Fruit fly (Drosophila melanogaster): ENCODE data around the gene dnt.

Gene dnt

dm6 chr2L:19370046-19370445, 7.0 kb upstream of the dnt start, which contains the start of gene CG17349 (continued):
- no peak for TF ChIP-seq ara (GFP tag; IDR thresholded peaks at IDR 0.05)
- TF ChIP-seq CG8290 (GFP tag; optimal IDR thresholded peaks at IDR 0.05) = no peak
- no peak for TF ChIP-seq CG8290 (tag; optimal IDR thresholded peaks at IDR 0.05)
- TF ChIP-seq Gsc (GFP tag; IDR thresholded peaks at IDR 0.05) = no peak
- TF ChIP-seq caup (GFP tag; optimal IDR thresholded peaks at IDR 0.05; ENCODE audit: severe bottlenecking) = no peak
- peak; percentile 9 for TF ChIP-seq CG18599 (GFP tag; optimal IDR thresholded peaks at IDR 0.05)
- TF ChIP-seq CG13296 (GFP tag; optimal IDR thresholded peaks at IDR 0.05) = no peak
- TF ChIP-seq inv (GFP tag; IDR thresholded peaks at IDR 0.05; ENCODE audit: partially characterized antibody) = no peak
- no peak for TF ChIP-seq croc (GFP tag; conservative IDR thresholded peaks at IDR 0.05)
- no peak for TF ChIP-seq CG6765 (GFP tag; optimal IDR thresholded peaks at IDR 0.05)
- TF ChIP-seq CG32772 (GFP tag; IDR thresholded peaks at IDR 0.05) = no peak
- no peak for TF ChIP-seq CG7839 (tag; optimal IDR thresholded peaks at IDR 0.05)
- TF ChIP-seq CG17802 (tag; optimal IDR thresholded peaks at IDR 0.05) = no peak
- peak; percentile 46 for TF ChIP-seq CG6813 (GFP tag; optimal IDR thresholded peaks at IDR 0.05)
- peak; percentile 66 for TF ChIP-seq Blimp-1 (GFP tag; optimal IDR thresholded peaks at IDR 0.05)
- TF ChIP-seq tap (tag; optimal IDR thresholded peaks at IDR 0.05) = no peak
- TF ChIP-seq fd64A (GFP tag; optimal IDR thresholded peaks at IDR 0.05) = peak; percentile 44
- TF ChIP-seq CG18476 (GFP tag; optimal IDR thresholded peaks at IDR 0.05) = no peak
- no peak for TF ChIP-seq Nf-YA (GFP tag; IDR thresholded peaks at IDR 0.05)
- TF ChIP-seq crol (GFP tag; IDR thresholded peaks at IDR 0.05) = peak; percentile 35; the same call in 1 of the 2 replicates
- TF ChIP-seq TFAM (GFP tag; optimal IDR thresholded peaks at IDR 0.05) = no peak
- TF ChIP-seq lilli (GFP tag; optimal IDR thresholded peaks at IDR 0.05) = no peak
- no peak for TF ChIP-seq nom (GFP tag; optimal IDR thresholded peaks at IDR 0.05)
- no peak for TF ChIP-seq maf-S (GFP tag; optimal IDR thresholded peaks at IDR 0.05)
- TF ChIP-seq Sin3A (optimal IDR thresholded peaks at IDR 0.05) = no peak
- TF ChIP-seq Spps (tag; optimal IDR thresholded peaks at IDR 0.05) = no peak
- no peak for TF ChIP-seq CG17186 (GFP tag; optimal IDR thresholded peaks at IDR 0.05)
- TF ChIP-seq CG12219 (GFP tag; optimal IDR thresholded peaks at IDR 0.05) = no peak
- TF ChIP-seq Mrtf (GFP tag; IDR thresholded peaks at IDR 0.05) = no peak
- no peak for TF ChIP-seq Elba2 (GFP tag; optimal IDR thresholded peaks at IDR 0.05)
- TF ChIP-seq sob (GFP tag; IDR thresholded peaks at IDR 0.05) = no peak
- TF ChIP-seq Sry-δ (GFP tag; optimal IDR thresholded peaks at IDR 0.05) = no peak
- TF ChIP-seq Gug (GFP tag; IDR thresholded peaks at IDR 0.05) = no peak
- TF ChIP-seq gro (GFP tag; optimal IDR thresholded peaks at IDR 0.05) = no peak
- peak; percentile 49 for TF ChIP-seq Med (GFP tag)
- peak; percentile 27 for TF ChIP-seq salm (tag; optimal IDR thresholded peaks at IDR 0.05)
- TF ChIP-seq CG6254 (GFP tag; optimal IDR thresholded peaks at IDR 0.05) = peak; percentile 14
- no peak for TF ChIP-seq CG17385 (GFP tag; optimal IDR thresholded peaks at IDR 0.05)
- TF ChIP-seq esg (GFP tag; conservative IDR thresholded peaks at IDR 0.05) = no peak
- TF ChIP-seq CkIIα-i1 (GFP tag; IDR thresholded peaks at IDR 0.05) = no peak
- peak; percentile 51 for TF ChIP-seq CG33557 (GFP tag; optimal IDR thresholded peaks at IDR 0.05)
- TF ChIP-seq jigr1 (GFP tag; IDR thresholded peaks at IDR 0.05) = no peak
- TF ChIP-seq crc (GFP tag; optimal IDR thresholded peaks at IDR 0.05) = no peak
- TF ChIP-seq CG14667 (GFP tag; IDR thresholded peaks at IDR 0.05) = no peak
- TF ChIP-seq gt (GFP tag; IDR thresholded peaks at IDR 0.05) = no peak
- no peak for TF ChIP-seq dpn (GFP tag; optimal IDR thresholded peaks at IDR 0.05)
- TF ChIP-seq CG2199 (GFP tag; IDR thresholded peaks at IDR 0.05) = no peak
- TF ChIP-seq bab2 (GFP tag; optimal IDR thresholded peaks at IDR 0.05) = no peak
- TF ChIP-seq Optix (GFP tag; IDR thresholded peaks at IDR 0.05) = no peak
- peak in 1 of 3 experiments; percentile 57 for TF ChIP-seq lola (GFP tag; optimal IDR thresholded peaks at IDR 0.05)
- no peak for TF ChIP-seq CG15073 (GFP tag; optimal IDR thresholded peaks at IDR 0.05)
- TF ChIP-seq scrt (GFP tag; optimal IDR thresholded peaks at IDR 0.05) = no peak

All from whole organism, embryonic.